Fruit fly (Drosophila melanogaster) whole organism, embryonic: ENCODE data around the gene Vm26Aa.

Source experiments
- Ada2b ChIP-seq: fragments of 200-800 bp; sonication (Bioruptor generic); IDR thresholded peaks from 2 replicates; pipeline ENCODE4 v1.3.6; 2022; ENCODE audit warnings: missing biosample characterization, missing genetic modification characterization
- CG11504 ChIP-seq: fragments of 200-800 bp; sonication (Bioruptor generic); optimal IDR thresholded peaks from 3 replicates; lab custom pipeline; 2019; ENCODE audit warnings: missing biosample characterization, mild to moderate bottlenecking, missing genetic modification characterization, moderate library complexity
- CG11560 ChIP-seq: fragments of 200-800 bp; sonication (Bioruptor generic); IDR thresholded peaks from 3 replicates; pipeline ENCODE4 v1.3.6; 2022; ENCODE audit warnings: missing biosample characterization, missing genetic modification characterization
- CG12155 ChIP-seq: fragments of 200-800 bp; sonication (Bioruptor generic); optimal IDR thresholded peaks from 3 replicates; lab custom pipeline; 2016; ENCODE audit warnings: missing biosample characterization, missing genetic modification characterization
- CG13624 ChIP-seq: fragments of 200-800 bp; sonication (Bioruptor generic); optimal IDR thresholded peaks from 2 replicates; lab custom pipeline; 2016; ENCODE audit warnings: missing biosample characterization, missing genetic modification characterization
- CG13775 ChIP-seq: fragments of 200-800 bp; sonication (Bioruptor generic); optimal IDR thresholded peaks from 3 replicates; lab custom pipeline; 2017; ENCODE audit warnings: missing biosample characterization, mild to moderate bottlenecking, missing genetic modification characterization
- CG14441 ChIP-seq: fragments of 200-800 bp; sonication (Bioruptor generic); IDR thresholded peaks from 2 replicates; pipeline ENCODE4 v1.3.6; 2022; ENCODE audit warnings: missing biosample characterization, missing genetic modification characterization
- CG15011 ChIP-seq: fragments of 200-800 bp; sonication (Bioruptor generic); optimal IDR thresholded peaks from 3 replicates; lab custom pipeline; 2018; ENCODE audit warnings: missing biosample characterization, mild to moderate bottlenecking, missing genetic modification characterization
- CG15514 ChIP-seq: fragments of 200-800 bp; sonication (Bioruptor generic); optimal IDR thresholded peaks from 3 replicates; lab custom pipeline; 2017; ENCODE audit warnings: missing biosample characterization, missing genetic modification characterization, mild to moderate bottlenecking, moderate library complexity, missing genetic modification reagents
- CG15601 ChIP-seq: fragments of 200-800 bp; sonication (Bioruptor generic); optimal IDR thresholded peaks from 3 replicates; lab custom pipeline; 2019; ENCODE audit warnings: missing biosample characterization, mild to moderate bottlenecking, missing genetic modification characterization, moderate library complexity
- CG17359 ChIP-seq: fragments of 200-800 bp; sonication (Bioruptor generic); optimal IDR thresholded peaks from 3 replicates; lab custom pipeline; 2018; ENCODE audit warnings: missing biosample characterization, mild to moderate bottlenecking, missing genetic modification characterization, moderate library complexity
- CG17361 ChIP-seq: fragments of 200-800 bp; sonication (Bioruptor generic); IDR thresholded peaks from 3 replicates; pipeline ENCODE4 v1.3.6; 2022; ENCODE audit warnings: missing biosample characterization, missing genetic modification characterization
- CG17385 ChIP-seq: fragments of 200-800 bp; sonication (Bioruptor generic); optimal IDR thresholded peaks from 3 replicates; lab custom pipeline; 2018; ENCODE audit warnings: missing biosample characterization, mild to moderate bottlenecking, missing genetic modification characterization
- CG18011 ChIP-seq: fragments of 200-800 bp; sonication (Bioruptor generic); optimal IDR thresholded peaks from 2 replicates; lab custom pipeline; 2017; ENCODE audit warnings: missing biosample characterization, missing genetic modification characterization, mild to moderate bottlenecking, moderate library complexity, missing genotype
- CG32532 ChIP-seq: fragments of 200-800 bp; sonication (Bioruptor generic); IDR thresholded peaks from 2 replicates; pipeline ENCODE4 v1.3.6; 2022; ENCODE audit warnings: missing biosample characterization, missing genetic modification characterization
- CG3838 ChIP-seq: fragments of 200-800 bp; sonication (Bioruptor generic); optimal IDR thresholded peaks from 3 replicates; lab custom pipeline; 2016; ENCODE audit warnings: missing biosample characterization, missing genetic modification characterization
- CG3847 ChIP-seq: fragments of 200-800 bp; sonication (Bioruptor generic); IDR thresholded peaks from 2 replicates; pipeline ENCODE4 v1.3.6; 2022; ENCODE audit warnings: missing biosample characterization, missing genetic modification characterization
- CG4730 ChIP-seq: fragments of 200-800 bp; sonication (Bioruptor generic); IDR thresholded peaks from 2 replicates; pipeline ENCODE4 v1.3.6; 2022; ENCODE audit warnings: missing biosample characterization, missing genetic modification characterization
- CG5245 ChIP-seq: fragments of 200-800 bp; sonication (Bioruptor generic); optimal IDR thresholded peaks from 3 replicates; lab custom pipeline; 2016; ENCODE audit warnings: missing biosample characterization, missing genetic modification characterization
- CG6175 ChIP-seq: fragments of 200-800 bp; sonication (Bioruptor generic); IDR thresholded peaks from 3 replicates; pipeline ENCODE4 v1.3.6; 2022; ENCODE audit warnings: missing biosample characterization, missing genetic modification characterization
- CG6689 ChIP-seq: fragments of 200-800 bp; sonication (Bioruptor generic); IDR thresholded peaks from 2 replicates; pipeline ENCODE4 v1.3.6; 2022; ENCODE audit warnings: missing biosample characterization, missing genetic modification characterization
- CG9727 ChIP-seq: fragments of 200-800 bp; sonication (Bioruptor generic); optimal IDR thresholded peaks from 3 replicates; lab custom pipeline; 2017; ENCODE audit warnings: missing biosample characterization, mild to moderate bottlenecking, missing genetic modification characterization
- Doc2 ChIP-seq: fragments of 200-800 bp; sonication (Bioruptor generic); IDR thresholded peaks from 2 replicates; pipeline ENCODE4 v1.3.6; 2022; ENCODE audit warnings: missing biosample characterization, missing genetic modification characterization
- E2f2 ChIP-seq: fragments of 200-800 bp; sonication (Bioruptor generic); IDR thresholded peaks from 2 replicates; pipeline ENCODE4 v1.3.6; 2022; ENCODE audit warnings: missing biosample characterization, missing genetic modification characterization
- Fer3 ChIP-seq: fragments of 200-800 bp; sonication (Bioruptor generic); optimal IDR thresholded peaks from 2 replicates; lab custom pipeline; 2018; ENCODE audit warnings: missing biosample characterization, mild to moderate bottlenecking, missing genetic modification characterization, moderate library complexity
- HLH3B ChIP-seq: fragments of 200-800 bp; sonication (Bioruptor generic); IDR thresholded peaks from 2 replicates; pipeline ENCODE4 v1.3.6; 2022; ENCODE audit warnings: missing biosample characterization, missing genetic modification characterization
- Hsf ChIP-seq: fragments of 200-800 bp; sonication (Bioruptor generic); optimal IDR thresholded peaks from 3 replicates; lab custom pipeline; 2016; ENCODE audit warnings: missing biosample characterization, missing genetic modification characterization
- NFAT ChIP-seq: fragments of 200-800 bp; sonication (Bioruptor generic); IDR thresholded peaks from 2 replicates; pipeline ENCODE4 v1.3.6; 2022; ENCODE audit warnings: missing biosample characterization, missing genetic modification characterization
- Nf-YB ChIP-seq: fragments of 200-800 bp; sonication (Bioruptor generic); optimal IDR thresholded peaks from 3 replicates; lab custom pipeline; 2019; ENCODE audit warnings: missing biosample characterization, mild to moderate bottlenecking, missing genetic modification characterization, moderate library complexity
- NfI ChIP-seq: fragments of 200-800 bp; sonication (Bioruptor generic); optimal IDR thresholded peaks from 3 replicates; lab custom pipeline; 2018; ENCODE audit warnings: missing biosample characterization, mild to moderate bottlenecking, missing genetic modification characterization, moderate library complexity
- Pdp1 ChIP-seq, 2 experiments: fragments of 200-800 bp; sonication (Bioruptor generic); optimal IDR thresholded peaks; 3 replicates each; lab custom pipeline; 2016; ENCODE audit warnings: missing biosample characterization in 2 of 2, missing genetic modification characterization in 2 of 2, mild to moderate bottlenecking in 1 of 2, moderate library complexity in 1 of 2
- Ptx1 ChIP-seq: fragments of 200-800 bp; sonication (Bioruptor generic); IDR thresholded peaks from 2 replicates; pipeline ENCODE4 v1.3.6; 2022; ENCODE audit warnings: missing biosample characterization, missing genetic modification characterization
- Sox102F ChIP-seq: fragments of 200-800 bp; sonication (Bioruptor generic); optimal IDR thresholded peaks from 2 replicates; lab custom pipeline; 2018; ENCODE audit warnings: missing biosample characterization, mild to moderate bottlenecking, missing genetic modification characterization, moderate library complexity
- Usf ChIP-seq: fragments of 200-800 bp; sonication (Bioruptor generic); optimal IDR thresholded peaks from 2 replicates; lab custom pipeline; 2017; ENCODE audit warnings: missing genotype, missing biosample characterization, missing genetic modification characterization
- az2 ChIP-seq: fragments of 200-800 bp; sonication (Bioruptor generic); optimal IDR thresholded peaks from 3 replicates; lab custom pipeline; 2016; ENCODE audit warnings: missing biosample characterization, missing genetic modification characterization
- cas ChIP-seq: fragments of 200-800 bp; sonication (Bioruptor generic); IDR thresholded peaks from 2 replicates; pipeline ENCODE4 v1.3.6; 2022; ENCODE audit warnings: missing biosample characterization, missing genetic modification characterization
- caup ChIP-seq: fragments of 200-800 bp; sonication (Bioruptor generic); optimal IDR thresholded peaks from 3 replicates; lab custom pipeline; 2017; ENCODE audit warnings: missing biosample characterization, mild to moderate bottlenecking, missing genetic modification characterization, moderate library complexity; ENCODE audit not compliant: severe bottlenecking
- chif ChIP-seq, 2 experiments: fragments of 200-800 bp; sonication (Bioruptor generic); optimal IDR thresholded peaks; 3 replicates each; lab custom pipeline; 2016; ENCODE audit warnings: missing biosample characterization in 2 of 2, missing genetic modification characterization in 2 of 2
- chm ChIP-seq: fragments of 200-800 bp; sonication (Bioruptor generic); IDR thresholded peaks from 2 replicates; pipeline ENCODE4 v1.3.6; 2022; ENCODE audit warnings: missing biosample characterization, missing genetic modification characterization
- crp ChIP-seq, 2 experiments: fragments of 200-800 bp; sonication (Bioruptor generic); optimal IDR thresholded peaks; 2 replicates in 1 of 2; 3 replicates in 1 of 2; lab custom pipeline; 2017; ENCODE audit warnings: missing biosample characterization in 2 of 2, missing genetic modification characterization in 2 of 2, mild to moderate bottlenecking in 1 of 2, moderate library complexity in 1 of 2
- dmrt11E ChIP-seq: fragments of 200-800 bp; sonication (Bioruptor generic); optimal IDR thresholded peaks from 3 replicates; lab custom pipeline; 2018; ENCODE audit warnings: missing biosample characterization, mild to moderate bottlenecking, missing genetic modification characterization, moderate library complexity
- dysf ChIP-seq: fragments of 200-800 bp; sonication (Bioruptor generic); IDR thresholded peaks from 3 replicates; pipeline ENCODE4 v1.3.6; 2022; ENCODE audit warnings: missing biosample characterization, missing genetic modification characterization
- ewg ChIP-seq: fragments of 200-800 bp; sonication (Bioruptor generic); optimal IDR thresholded peaks from 3 replicates; lab custom pipeline; 2017; ENCODE audit warnings: mild to moderate bottlenecking, missing biosample characterization, missing genetic modification reagents, missing genetic modification characterization
- ftz-f1 ChIP-seq: fragments of 200-800 bp; sonication (Bioruptor generic); optimal IDR thresholded peaks from 2 replicates; lab custom pipeline; 2016; ENCODE audit warnings: missing biosample characterization, missing genetic modification characterization
- lbe ChIP-seq: fragments of 200-800 bp; sonication (Bioruptor generic); optimal IDR thresholded peaks from 2 replicates; lab custom pipeline; 2016; ENCODE audit warnings: missing biosample characterization, mild to moderate bottlenecking, missing genetic modification characterization
- pan ChIP-seq, 4 experiments: fragments of >200 bp in 3 of 4; fragments of 200-800 bp in 1 of 4; sonication (Bioruptor generic) in 1 of 4; optimal IDR thresholded peaks in 3 of 4; IDR thresholded peaks in 1 of 4; 2 replicates each; pipeline versions ENCODE4 v1.3.6 to Lab custom; 2017 to 2022; ENCODE audit warnings: missing biosample characterization in 2 of 4, missing genetic modification characterization in 2 of 4, mixed read lengths in 1 of 4
- sens ChIP-seq: fragments of 200-800 bp; sonication (Bioruptor generic); peaks from one replicate; lab custom pipeline; 2016; ENCODE audit warnings: missing biosample characterization, missing genetic modification characterization
- seq ChIP-seq: fragments of 200-800 bp; sonication (Bioruptor generic); IDR thresholded peaks from 2 replicates; pipeline ENCODE4 v1.3.6; 2022; ENCODE audit warnings: missing biosample characterization, missing genetic modification characterization
- slp2 ChIP-seq: fragments of 200-800 bp; sonication (Bioruptor generic); optimal IDR thresholded peaks from 2 replicates; lab custom pipeline; 2016; ENCODE audit warnings: missing biosample characterization, missing genetic modification characterization
- yki ChIP-seq: fragments of >200 bp; optimal IDR thresholded peaks from 3 replicates; lab custom pipeline; 2018

Gene Vm26Aa

DNA sequence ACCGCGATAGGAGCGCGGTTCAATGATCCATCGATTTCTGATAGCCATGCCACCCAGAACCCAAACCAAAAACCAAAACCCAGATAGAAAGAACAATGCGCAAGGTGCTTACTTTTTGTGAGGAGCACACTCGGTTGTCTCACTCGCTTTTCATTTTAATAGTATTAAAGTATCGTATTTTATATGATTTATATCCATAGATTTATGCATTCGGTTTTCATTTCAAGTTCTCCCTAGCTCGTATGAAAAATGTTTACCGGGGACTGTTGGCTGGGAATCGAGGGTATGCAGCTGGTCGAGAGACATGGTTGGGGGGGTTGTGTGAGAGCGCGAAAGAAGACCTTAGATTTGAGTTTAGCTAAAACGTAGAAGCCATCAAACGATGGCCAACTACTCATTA lies 11.9 kb upstream of the Vm26Aa start (continued):
- TF ChIP-seq CG3838 (GFP tag; lab: Kevin White, UChicago) (no peak), CG18011 (GFP tag; lab: Kevin White, UChicago) (no peak), CG13624 (GFP tag; lab: Kevin White, UChicago) (peak; percentile 8), CG12155 (GFP tag; lab: Kevin White, UChicago) (peak; percentile 21), CG13775 (GFP tag; lab: Kevin White, UChicago) (peak; percentile 21), NFAT (GFP tag; lab: Robert Waterston, UW) (no peak), Hsf (peak; percentile 12), Nf-YB (GFP tag; lab: Kevin White, UChicago) (no peak), lbe (GFP tag; lab: Kevin White, UChicago) (peak; percentile 61), pan (optimal IDR thresholded peaks at IDR 0.05; lab: Kevin White, UChicago) (no peak), pan (GFP tag; optimal IDR thresholded peaks at IDR 0.05 in 1 of 2, IDR thresholded peaks at IDR 0.05 in 1 of 2) (peak in 1 of 2 experiments; percentile 17), sens (GFP tag; lab: Kevin White, UChicago) (peak; percentile 83), dysf (peak; percentile 69; the same call in 2 of the 3 replicates), Usf (no peak), CG6175 (no peak), CG3847 (GFP tag; lab: Robert Waterston, UW) (peak; percentile 40; the same call in 1 of the 2 replicates), CG9727 (peak; percentile 43), caup (GFP tag; lab: Kevin White, UChicago) (peak; percentile 21), CG15514 (peak; percentile 2), chm (GFP tag; lab: Robert Waterston, UW) (peak; percentile 73), CG11560 (tag; lab: Robert Waterston, UW) (0 out of 3 replicates have a peak, but pooled peaks have one; percentile 31), slp2 (GFP tag; lab: Kevin White, UChicago) (no peak), cas (GFP tag; lab: Robert Waterston, UW) (0 out of 2 replicates have a peak, but pooled peaks have one; percentile 34), CG17359 (tag; lab: Kevin White, UChicago) (peak; percentile 24), CG32532 (peak; percentile 51; the same call in 1 of the 2 replicates), dmrt11E (tag; lab: Kevin White, UChicago) (peak; percentile 17), Sox102F (GFP tag; lab: Kevin White, UChicago) (peak; percentile 66), E2f2 (GFP tag; lab: Robert Waterston, UW) (peak; percentile 36; the same call in 1 of the 2 replicates), ftz-f1 (no peak), CG17361 (GFP tag; lab: Robert Waterston, UW) (0 out of 3 replicates have a peak, but pooled peaks have one; percentile 41), CG17385 (GFP tag; lab: Kevin White, UChicago) (no peak), yki (lab: Kevin White, UChicago) (no peak), CG15601 (tag; lab: Kevin White, UChicago) (peak; percentile 13), HLH3B (peak; percentile 26; the same call in 1 of the 2 replicates), CG15011 (GFP tag; lab: Kevin White, UChicago) (no peak), CG14441 (GFP tag; lab: Robert Waterston, UW) (peak; percentile 45; the same call in 1 of the 2 replicates), CG4730 (GFP tag; lab: Robert Waterston, UW) (0 out of 2 replicates have a peak, but pooled peaks have one; percentile 10), Fer3 (tag; lab: Kevin White, UChicago) (peak; percentile 41), chif (GFP tag; optimal IDR thresholded peaks at IDR 0.05; lab: Kevin White, UChicago) (peak in 1 of 2 experiments; percentile 40), CG11504 (tag; lab: Kevin White, UChicago) (peak; percentile 43), ewg (GFP tag; lab: Kevin White, UChicago) (peak; percentile 14), Ada2b (GFP tag; lab: Robert Waterston, UW) (peak; percentile 35; the same call in 1 of the 2 replicates), CG6689 (GFP tag; lab: Robert Waterston, UW) (0 out of 2 replicates have a peak, but pooled peaks have one; percentile 48), Pdp1 (GFP tag; optimal IDR thresholded peaks at IDR 0.05; lab: Kevin White, UChicago) (peak in 1 of 2 experiments; percentile 8), CG5245 (no peak), seq (GFP tag; lab: Robert Waterston, UW) (peak; percentile 63), az2 (peak; percentile 16), crp (GFP tag; optimal IDR thresholded peaks at IDR 0.05; lab: Kevin White, UChicago) (no peak), NfI (GFP tag; lab: Kevin White, UChicago) (peak; percentile 47), Doc2 (no peak; the same call in 1 of the 2 replicates), Ptx1 (GFP tag; lab: Robert Waterston, UW) (peak; percentile 78)
